Fruit fly (Drosophila melanogaster) whole organism, embryonic: ENCODE results near the gene Oatp33Eb.

Experiments
- Atf3 ChIP-seq: fragments of 200-800 bp; sonication (Bioruptor generic); optimal IDR thresholded peaks from 3 replicates; lab custom pipeline; 2016; ENCODE audit warnings: missing biosample characterization, missing genetic modification characterization
- Atf6 ChIP-seq: fragments of 200-800 bp; sonication (Bioruptor generic); IDR thresholded peaks from 2 replicates; pipeline ENCODE4 v1.3.6; 2022; ENCODE audit warnings: missing biosample characterization, missing genetic modification characterization
- B-H2 ChIP-seq: fragments of 200-800 bp; sonication (Bioruptor generic); optimal IDR thresholded peaks from 2 replicates; lab custom pipeline; 2018; ENCODE audit warnings: missing biosample characterization, mild to moderate bottlenecking, missing genetic modification characterization
- Blimp-1 ChIP-seq: fragments of 200-800 bp; sonication (Bioruptor generic); optimal IDR thresholded peaks from 3 replicates; lab custom pipeline; 2018; ENCODE audit warnings: missing biosample characterization, missing genetic modification characterization, mild to moderate bottlenecking, moderate library complexity, missing genetic modification reagents
- CG10462 ChIP-seq: fragments of 200-800 bp; sonication (Bioruptor generic); optimal IDR thresholded peaks from 2 replicates; lab custom pipeline; 2016; ENCODE audit warnings: missing biosample characterization, missing genetic modification characterization
- CG11085 ChIP-seq: fragments of 200-800 bp; sonication (Bioruptor generic); IDR thresholded peaks from 2 replicates; pipeline ENCODE4 v1.3.6; 2022; ENCODE audit warnings: missing biosample characterization, missing genetic modification characterization
- CG11504 ChIP-seq: fragments of 200-800 bp; sonication (Bioruptor generic); optimal IDR thresholded peaks from 3 replicates; lab custom pipeline; 2019; ENCODE audit warnings: missing biosample characterization, mild to moderate bottlenecking, missing genetic modification characterization, moderate library complexity
- CG13287 ChIP-seq: fragments of 200-800 bp; sonication (Bioruptor generic); IDR thresholded peaks from 2 replicates; pipeline ENCODE4 v1.3.6; 2022; ENCODE audit warnings: missing biosample characterization, missing genetic modification characterization; ENCODE audit not compliant: partially characterized antibody
- CG17385 ChIP-seq: fragments of 200-800 bp; sonication (Bioruptor generic); optimal IDR thresholded peaks from 3 replicates; lab custom pipeline; 2018; ENCODE audit warnings: missing biosample characterization, mild to moderate bottlenecking, missing genetic modification characterization
- CG17829 ChIP-seq: fragments of 200-800 bp; optimal IDR thresholded peaks from 2 replicates; lab custom pipeline; 2019; ENCODE audit warnings: missing biosample characterization, mild to moderate bottlenecking, missing genetic modification characterization, moderate library complexity
- CG17912 ChIP-seq: fragments of 200-800 bp; sonication (Bioruptor generic); optimal IDR thresholded peaks from 2 replicates; lab custom pipeline; 2018; ENCODE audit warnings: missing biosample characterization, mild to moderate bottlenecking, missing genetic modification characterization
- CG18619 ChIP-seq: fragments of 200-800 bp; sonication (Bioruptor generic); optimal IDR thresholded peaks from 3 replicates; lab custom pipeline; 2017; ENCODE audit warnings: missing biosample characterization, mild to moderate bottlenecking, missing genetic modification characterization
- CG2199 ChIP-seq: fragments of 200-800 bp; sonication (Bioruptor generic); IDR thresholded peaks from 3 replicates; pipeline ENCODE4 v1.3.6; 2022; ENCODE audit warnings: missing biosample characterization, missing genetic modification characterization
- CG2202 ChIP-seq: fragments of 200-800 bp; sonication (Bioruptor generic); optimal IDR thresholded peaks from 2 replicates; lab custom pipeline; 2018; ENCODE audit warnings: missing biosample characterization, mild to moderate bottlenecking, missing genetic modification characterization
- CG30403 ChIP-seq: fragments of 200-800 bp; sonication (Bioruptor generic); optimal IDR thresholded peaks from 3 replicates; lab custom pipeline; 2016; ENCODE audit warnings: missing biosample characterization, missing genetic modification characterization
- CG31441 ChIP-seq: fragments of 200-800 bp; sonication (Bioruptor generic); IDR thresholded peaks from 2 replicates; pipeline ENCODE4 v1.3.6; 2022; ENCODE audit warnings: missing biosample characterization, missing genetic modification characterization
- CG3163 ChIP-seq: fragments of 200-800 bp; sonication (Bioruptor generic); optimal IDR thresholded peaks from 3 replicates; lab custom pipeline; 2016; ENCODE audit warnings: missing biosample characterization, missing genetic modification characterization
- CG3995 ChIP-seq: fragments of 200-800 bp; sonication (Bioruptor generic); optimal IDR thresholded peaks from 3 replicates; lab custom pipeline; 2016; ENCODE audit warnings: missing biosample characterization, missing genetic modification characterization
- CG7556 ChIP-seq: fragments of 200-800 bp; sonication (Bioruptor generic); optimal IDR thresholded peaks from 2 replicates; lab custom pipeline; 2017; ENCODE audit warnings: missing biosample characterization, mild to moderate bottlenecking, missing genetic modification characterization
- CG7987 ChIP-seq: fragments of 200-800 bp; sonication (Bioruptor generic); optimal IDR thresholded peaks from 2 replicates; lab custom pipeline; 2018; ENCODE audit warnings: missing biosample characterization, mild to moderate bottlenecking, missing genetic modification characterization, moderate library complexity
- CG8478 ChIP-seq: fragments of >200 bp; optimal IDR thresholded peaks from 2 replicates; lab custom pipeline; 2018
- CG9437 ChIP-seq: fragments of 200-800 bp; sonication (Bioruptor generic); optimal IDR thresholded peaks from 2 replicates; lab custom pipeline; 2018; ENCODE audit warnings: missing biosample characterization, mild to moderate bottlenecking, missing genetic modification characterization
- E2f2 ChIP-seq: fragments of 200-800 bp; sonication (Bioruptor generic); IDR thresholded peaks from 2 replicates; pipeline ENCODE4 v1.3.6; 2022; ENCODE audit warnings: missing biosample characterization, missing genetic modification characterization
- Fer2 ChIP-seq: fragments of 200-800 bp; sonication (Bioruptor generic); optimal IDR thresholded peaks from 2 replicates; lab custom pipeline; 2018; ENCODE audit warnings: missing biosample characterization, mild to moderate bottlenecking, missing genetic modification characterization, moderate library complexity
- Mad ChIP-seq: fragments of 200-800 bp; sonication (Bioruptor generic); optimal IDR thresholded peaks from 2 replicates; lab custom pipeline; 2016; ENCODE audit warnings: missing biosample characterization, missing genetic modification characterization
- Ptx1 ChIP-seq: fragments of 200-800 bp; sonication (Bioruptor generic); IDR thresholded peaks from 2 replicates; pipeline ENCODE4 v1.3.6; 2022; ENCODE audit warnings: missing biosample characterization, missing genetic modification characterization
- Sin3A ChIP-seq: fragments of >200 bp; optimal IDR thresholded peaks from 2 replicates; lab custom pipeline; 2018
- Trl ChIP-seq, 3 experiments: fragments of >200 bp in 2 of 3; fragments of 200-800 bp in 1 of 3; sonication (Bioruptor generic) in 1 of 3; optimal IDR thresholded peaks; 2 replicates in 1 of 3; 3 replicates in 2 of 3; lab custom pipeline; 2016 to 2017; ENCODE audit warnings: missing biosample characterization in 1 of 3, missing genetic modification characterization in 1 of 3
- ase ChIP-seq: fragments of 200-800 bp; sonication (Bioruptor generic); IDR thresholded peaks from 3 replicates; pipeline ENCODE4 v1.3.6; 2022; ENCODE audit warnings: missing biosample characterization, missing genetic modification characterization
- ash1 ChIP-seq: fragments of 200-800 bp; sonication (Bioruptor generic); optimal IDR thresholded peaks from 2 replicates; lab custom pipeline; 2018; ENCODE audit warnings: missing biosample characterization, mild to moderate bottlenecking, missing genetic modification characterization
- crol ChIP-seq: fragments of 200-800 bp; sonication (Bioruptor generic); IDR thresholded peaks from 2 replicates; pipeline ENCODE4 v1.3.6; 2022; ENCODE audit warnings: missing biosample characterization, missing genetic modification characterization
- dan ChIP-seq: fragments of 200-800 bp; sonication (Bioruptor generic); IDR thresholded peaks from 2 replicates; pipeline ENCODE4 v1.3.6; 2022; ENCODE audit warnings: missing biosample characterization, missing genetic modification characterization
- dati ChIP-seq: fragments of 200-800 bp; sonication (Bioruptor generic); IDR thresholded peaks from 2 replicates; pipeline ENCODE4 v1.3.6; 2022; ENCODE audit warnings: missing biosample characterization, missing genetic modification characterization
- dpn ChIP-seq, 2 experiments: fragments of 200-800 bp; sonication (Bioruptor generic); optimal IDR thresholded peaks; 3 replicates each; lab custom pipeline; 2016; ENCODE audit warnings: missing biosample characterization in 2 of 2, missing genetic modification characterization in 2 of 2
- fu2 ChIP-seq: fragments of 200-800 bp; sonication (Bioruptor generic); optimal IDR thresholded peaks from 2 replicates; lab custom pipeline; 2016; ENCODE audit warnings: missing biosample characterization, missing genetic modification characterization
- gt ChIP-seq: fragments of 200-800 bp; sonication (Bioruptor generic); IDR thresholded peaks from 2 replicates; pipeline ENCODE4 v1.3.6; 2022; ENCODE audit warnings: missing biosample characterization, missing genetic modification characterization
- jumu ChIP-seq: fragments of 200-800 bp; sonication (Bioruptor generic); optimal IDR thresholded peaks from 3 replicates; lab custom pipeline; 2016; ENCODE audit warnings: missing biosample characterization, missing genetic modification characterization
- mld ChIP-seq: fragments of 200-800 bp; sonication (Bioruptor generic); IDR thresholded peaks from 3 replicates; pipeline ENCODE4 v1.3.6; 2022; ENCODE audit warnings: missing biosample characterization, missing genetic modification characterization; ENCODE audit not compliant: partially characterized antibody
- nau ChIP-seq: fragments of 200-800 bp; sonication (Bioruptor generic); optimal IDR thresholded peaks from 3 replicates; lab custom pipeline; 2017; ENCODE audit warnings: missing biosample characterization, mild to moderate bottlenecking, missing genetic modification characterization, missing genetic modification reagents
- otp ChIP-seq: fragments of 200-800 bp; sonication (Bioruptor generic); IDR thresholded peaks from 3 replicates; pipeline ENCODE4, ENCODE4 v1.3.6; 2022; ENCODE audit warnings: missing biosample characterization, missing genetic modification characterization
- sd ChIP-seq: fragments of 200-800 bp; sonication (Bioruptor generic); optimal IDR thresholded peaks from 3 replicates; lab custom pipeline; 2018; ENCODE audit warnings: missing biosample characterization, mild to moderate bottlenecking, missing genetic modification characterization, moderate library complexity
- sima ChIP-seq: fragments of 200-800 bp; sonication (Bioruptor generic); optimal IDR thresholded peaks from 2 replicates; lab custom pipeline; 2016; ENCODE audit warnings: missing biosample characterization, missing genetic modification characterization
- sna ChIP-seq: fragments of 200-800 bp; sonication (Bioruptor generic); IDR thresholded peaks from 2 replicates; pipeline ENCODE4 v1.3.6; 2022; ENCODE audit warnings: missing biosample characterization, missing genetic modification characterization; ENCODE audit not compliant: partially characterized antibody
- sqz ChIP-seq: fragments of 200-800 bp; sonication (Bioruptor generic); optimal IDR thresholded peaks from 3 replicates; lab custom pipeline; 2018; ENCODE audit warnings: missing biosample characterization, mild to moderate bottlenecking, missing genetic modification characterization
- tgo ChIP-seq: fragments of 200-800 bp; sonication (Bioruptor generic); IDR thresholded peaks from 3 replicates; pipeline ENCODE4 v1.3.6; 2022; ENCODE audit warnings: missing biosample characterization, missing genetic modification characterization
- toy ChIP-seq: fragments of 200-800 bp; sonication (Bioruptor generic); IDR thresholded peaks from 2 replicates; pipeline ENCODE4 v1.3.6; 2022; ENCODE audit warnings: missing biosample characterization, missing genetic modification characterization
- vvl ChIP-seq: fragments of 200-800 bp; sonication (Bioruptor generic); IDR thresholded peaks from 2 replicates; pipeline ENCODE4 v1.3.6; 2022; ENCODE audit warnings: missing biosample characterization, missing genetic modification characterization
- yki ChIP-seq: fragments of >200 bp; optimal IDR thresholded peaks from 3 replicates; lab custom pipeline; 2018

Gene Oatp33Eb

dm6 chr2L:12460767-12461739, 12.8 kb downstream of the Oatp33Eb start (continued):
- TF ChIP-seq sna (GFP tag; lab: Robert Waterston, UW) (no peak), yki (peak; percentile 99), Fer2 (tag; lab: Kevin White, UChicago) (peak; percentile 51), Trl (optimal IDR thresholded peaks at IDR 0.05; lab: Kevin White, UChicago) (peak; percentile 99), Trl (GFP tag; optimal IDR thresholded peaks at IDR 0.05; lab: Kevin White, UChicago) (peak; percentile 70)
- TF ChIP-seq, all 482 proteins: peak for 265

- no peak for TF ChIP-seq CG11085
- TF ChIP-seq Ptx1 (GFP tag; lab: Robert Waterston, UW): 0 out of 2 replicates have a peak, but pooled peaks have one; percentile 33
- TF ChIP-seq ase: no peak
- TF ChIP-seq CG17912 (GFP tag; lab: Kevin White, UChicago): no peak
- TF ChIP-seq CG31441 (GFP tag; lab: Robert Waterston, UW): no peak
- no peak for TF ChIP-seq Mad (GFP tag; lab: Kevin White, UChicago)
- TF ChIP-seq tgo (GFP tag; lab: Robert Waterston, UW): no peak
- TF ChIP-seq gt (GFP tag; lab: Robert Waterston, UW): no peak
- TF ChIP-seq dati (GFP tag; lab: Robert Waterston, UW): no peak
- peak; percentile 50 for TF ChIP-seq nau (GFP tag; lab: Kevin White, UChicago)
- peak; percentile 18 for TF ChIP-seq CG11504 (tag; lab: Kevin White, UChicago)
- TF ChIP-seq CG9437 (GFP tag; lab: Kevin White, UChicago): no peak
- peak; percentile 26 for TF ChIP-seq Blimp-1 (GFP tag; lab: Kevin White, UChicago)
- no peak for TF ChIP-seq Sin3A (lab: Kevin White, UChicago)
- TF ChIP-seq B-H2: peak; percentile 1
- TF ChIP-seq E2f2 (GFP tag; lab: Robert Waterston, UW): no peak
- no peak for TF ChIP-seq toy (GFP tag; lab: Robert Waterston, UW)
- TF ChIP-seq CG30403 (GFP tag; lab: Kevin White, UChicago): no peak
- TF ChIP-seq dan (GFP tag; lab: Robert Waterston, UW): no peak
- no peak for TF ChIP-seq CG18619
- TF ChIP-seq fu2 (GFP tag; lab: Kevin White, UChicago): no peak
- TF ChIP-seq CG2199 (GFP tag; lab: Robert Waterston, UW): no peak
- no peak for TF ChIP-seq Atf3 (GFP tag; lab: Kevin White, UChicago)
- TF ChIP-seq sna (GFP tag; lab: Robert Waterston, UW): no peak
- peak; percentile 17 for TF ChIP-seq CG17385 (GFP tag; lab: Kevin White, UChicago)
- peak; percentile 13 for TF ChIP-seq sqz (GFP tag; lab: Kevin White, UChicago)
- TF ChIP-seq mld (GFP tag; lab: Robert Waterston, UW): no peak
- TF ChIP-seq crol (GFP tag; lab: Robert Waterston, UW): peak; percentile 57; the same call in 1 of the 2 replicates
- TF ChIP-seq sima (GFP tag; lab: Kevin White, UChicago): no peak
- TF ChIP-seq CG7556 (GFP tag; lab: Kevin White, UChicago): peak; percentile 14
- no peak for TF ChIP-seq CG13287 (GFP tag; lab: Robert Waterston, UW)
- no peak for TF ChIP-seq CG3163 (GFP tag; lab: Kevin White, UChicago)
- TF ChIP-seq CG10462 (GFP tag; lab: Kevin White, UChicago): no peak
- peak; percentile 7 for TF ChIP-seq sd (tag; lab: Kevin White, UChicago)
- no peak for TF ChIP-seq CG3995 (GFP tag; lab: Kevin White, UChicago)
- TF ChIP-seq CG7987: peak; percentile 66
- no peak for TF ChIP-seq otp (GFP tag; lab: Robert Waterston, UW)
- TF ChIP-seq vvl: peak; percentile 57
- TF ChIP-seq CG8478 (lab: Kevin White, UChicago): no peak
- TF ChIP-seq Atf6: no peak
- no peak for TF ChIP-seq jumu
- TF ChIP-seq ash1 (GFP tag; lab: Kevin White, UChicago): peak; percentile 60
- TF ChIP-seq CG17829 (tag; lab: Kevin White, UChicago): no peak
- no peak for TF ChIP-seq dpn (GFP tag; optimal IDR thresholded peaks at IDR 0.05; lab: Kevin White, UChicago)
- no peak for TF ChIP-seq CG2202 (tag; lab: Kevin White, UChicago)
Observed at dm6 chr2L:12463037-12463436, 14.8 kb downstream of the Oatp33Eb start.
